Worm (Caenorhabditis elegans) whole organism, L4/young adult: ENCODE data around the gene C30F2.4.

Experiments
- W03F9.2 ChIP-seq: fragments of 150-350 bp; optimal IDR thresholded peaks from 2 replicates; lab custom pipeline; 2014; ENCODE audit warnings: missing biosample characterization, missing genetic modification characterization
- him-1 ChIP-seq: sonication (generic microtip); optimal IDR thresholded peaks from 2 replicates; lab custom pipeline; 2016; ENCODE audit warnings: missing genotype, missing genetic modification reagents, missing genetic modification characterization, missing compliant biosample characterization

DNA sequence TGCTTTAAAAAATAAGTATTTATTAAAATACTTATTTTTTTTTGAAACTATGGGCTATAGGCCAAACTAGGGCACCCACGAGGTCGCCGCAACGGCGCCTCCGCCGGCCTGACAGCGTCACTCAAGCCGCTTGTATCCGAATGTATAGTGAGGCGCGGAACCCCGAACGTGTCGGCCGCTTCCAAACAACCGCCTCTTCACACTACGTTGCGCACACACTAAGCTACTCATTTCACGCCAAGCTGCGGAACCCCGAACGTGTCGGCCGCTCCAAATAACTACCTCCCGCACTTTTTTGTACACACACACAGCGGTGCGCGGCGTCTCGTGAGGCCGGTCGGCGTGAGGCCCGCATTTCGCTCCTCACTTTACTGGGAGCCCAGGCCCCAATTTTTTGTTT, 36.6 kb upstream of the C30F2.4 start:
- TF ChIP-seq him-1 (tag; lab: Kevin White, UChicago) (no peak), W03F9.2 (tag; lab: Kevin White, UChicago) (no peak)
